Worm (Caenorhabditis elegans) whole organism, L4 larva: ENCODE measurements around the gene C06A1.7.

Experiments
- F10B5.3 ChIP-seq: sonication (generic microtip); optimal IDR thresholded peaks from 2 replicates; lab custom pipeline; 2016; ENCODE audit warnings: mild to moderate bottlenecking, missing genetic modification characterization, missing compliant biosample characterization
- F37D6.2 ChIP-seq: sonication (generic microtip); optimal IDR thresholded peaks from 2 replicates; lab custom pipeline; 2016; ENCODE audit warnings: mild to moderate bottlenecking, missing genetic modification characterization, missing compliant biosample characterization
- T20F7.1 ChIP-seq: fragments of 200-800 bp; sonication (Bioruptor generic); optimal IDR thresholded peaks from 2 replicates; lab custom pipeline; 2018; ENCODE audit warnings: mild to moderate bottlenecking, missing genetic modification characterization, missing compliant biosample characterization
- Y105C5A.15 ChIP-seq: fragments of 200-800 bp; sonication (Bioruptor generic); IDR thresholded peaks from 2 replicates; pipeline ENCODE4 v1.3.6; 2022; ENCODE audit warnings: missing genetic modification characterization, missing compliant biosample characterization
- Y75B8A.6 ChIP-seq: fragments of 200-800 bp; sonication (Bioruptor generic); IDR thresholded peaks from 2 replicates; pipeline ENCODE4 v1.3.6; 2022; ENCODE audit warnings: missing genetic modification reagents, missing genetic modification characterization, missing compliant biosample characterization
- aha-1 ChIP-seq: fragments of 150-350 bp; peaks from one replicate; lab custom pipeline; 2014; ENCODE audit warnings: missing biosample characterization, missing genetic modification characterization
- aly-2 ChIP-seq: sonication (generic microtip); optimal IDR thresholded peaks from 2 replicates; lab custom pipeline; 2018; ENCODE audit warnings: missing biosample characterization, missing genetic modification characterization
- ceh-28 ChIP-seq: fragments of 150-350 bp; optimal IDR thresholded peaks from 2 replicates; lab custom pipeline; 2014; ENCODE audit warnings: missing biosample characterization, missing genetic modification reagents, missing genetic modification characterization
- ceh-32 ChIP-seq: sonication (generic microtip); optimal IDR thresholded peaks from 2 replicates; lab custom pipeline; 2016; ENCODE audit warnings: mild to moderate bottlenecking, missing genetic modification characterization, missing compliant biosample characterization; ENCODE audit not compliant: poor library complexity
- ceh-44 ChIP-seq: fragments of 200-800 bp; sonication (Bioruptor generic); IDR thresholded peaks from 2 replicates; pipeline ENCODE4 v1.3.6; 2022; ENCODE audit warnings: missing genetic modification reagents, missing genetic modification characterization, missing compliant biosample characterization
- ceh-62 ChIP-seq: sonication (generic microtip); optimal IDR thresholded peaks from 2 replicates; lab custom pipeline; 2017; ENCODE audit warnings: missing biosample characterization, missing genetic modification characterization
- daf-16 ChIP-seq, 3 experiments: sonication (generic microtip); optimal IDR thresholded peaks; 2 replicates each; lab custom pipeline; 2016 to 2017; ENCODE audit warnings: missing genetic modification characterization in 3 of 3, missing genetic modification reagents in 3 of 3, mild to moderate bottlenecking in 2 of 3, missing compliant biosample characterization in 2 of 3, missing biosample characterization in 1 of 3, moderate library complexity in 1 of 3
- daf-19 ChIP-seq: fragments of 200-800 bp; sonication (Bioruptor generic); conservative IDR thresholded peaks from 2 replicates; pipeline ENCODE4 v1.3.6; 2022; ENCODE audit warnings: missing genetic modification characterization, missing compliant biosample characterization
- dmd-6 ChIP-seq: fragments of 200-800 bp; sonication (Bioruptor generic); IDR thresholded peaks from 2 replicates; pipeline ENCODE4 v1.3.6; 2022; ENCODE audit warnings: missing genetic modification reagents, missing genetic modification characterization, missing compliant biosample characterization
- dve-1 ChIP-seq: sonication (generic microtip); optimal IDR thresholded peaks from 2 replicates; lab custom pipeline; 2017; ENCODE audit warnings: antibody characterized with exemption, mild to moderate bottlenecking, missing genetic modification characterization, missing compliant biosample characterization; ENCODE audit not compliant: insufficient read depth
- fkh-10 ChIP-seq: fragments of 150-350 bp; optimal IDR thresholded peaks from 2 replicates; lab custom pipeline; 2014; ENCODE audit warnings: missing biosample characterization, missing genetic modification reagents, missing genetic modification characterization
- fos-1 ChIP-seq: fragments of 150-350 bp; optimal IDR thresholded peaks from 2 replicates; lab custom pipeline; 2014; ENCODE audit warnings: missing biosample characterization, missing genetic modification characterization
- hif-1 ChIP-seq, 2 experiments: sonication (generic microtip); optimal IDR thresholded peaks; 2 replicates each; lab custom pipeline; 2016 to 2017; ENCODE audit warnings: missing compliant biosample characterization in 2 of 2, missing genetic modification characterization in 2 of 2, missing genetic modification reagents in 2 of 2, missing genotype in 2 of 2, mild to moderate bottlenecking in 1 of 2
- hlh-11 ChIP-seq: fragments of 200-800 bp; sonication (Bioruptor generic); optimal IDR thresholded peaks from 2 replicates; lab custom pipeline; 2018; ENCODE audit warnings: mild to moderate bottlenecking, missing genetic modification characterization, missing compliant biosample characterization
- hlh-30 ChIP-seq: sonication (generic microtip); optimal IDR thresholded peaks from 2 replicates; lab custom pipeline; 2017; ENCODE audit warnings: antibody characterized with exemption, mild to moderate bottlenecking, missing genetic modification characterization, missing compliant biosample characterization; ENCODE audit not compliant: insufficient read depth
- hmg-1.1 ChIP-seq: fragments of 200-800 bp; sonication (Bioruptor generic); IDR thresholded peaks from 2 replicates; pipeline ENCODE4 v1.3.6; 2022; ENCODE audit warnings: missing genetic modification reagents, missing genetic modification characterization, missing compliant biosample characterization
- jun-1 ChIP-seq: fragments of 150-350 bp; optimal IDR thresholded peaks from 2 replicates; lab custom pipeline; 2014; ENCODE audit warnings: missing biosample characterization, missing genetic modification reagents, missing genetic modification characterization
- lin-1 ChIP-seq: fragments of 200-800 bp; sonication (Bioruptor generic); IDR thresholded peaks from 2 replicates; pipeline ENCODE4 v1.3.6; 2022; ENCODE audit warnings: missing genetic modification reagents, missing genetic modification characterization, missing compliant biosample characterization
- lin-29 ChIP-seq: fragments of 200-800 bp; sonication (Bioruptor generic); IDR thresholded peaks from 2 replicates; pipeline ENCODE4 v1.3.6; 2022; ENCODE audit warnings: missing genetic modification reagents, missing genetic modification characterization, missing compliant biosample characterization
- lin-39 ChIP-seq: fragments of 150-350 bp; optimal IDR thresholded peaks from 2 replicates; lab custom pipeline; 2014; ENCODE audit warnings: missing biosample characterization, missing genetic modification reagents, missing genetic modification characterization
- madf-5 ChIP-seq, 2 experiments: fragments of 200-800 bp; sonication (Bioruptor generic); IDR thresholded peaks; 2 replicates each; pipeline ENCODE4 v1.3.6; 2022; ENCODE audit warnings: missing compliant biosample characterization in 2 of 2, missing genetic modification characterization in 2 of 2
- mdt-29 ChIP-seq: fragments of 200-800 bp; sonication (Bioruptor generic); IDR thresholded peaks from 2 replicates; pipeline ENCODE4 v1.3.6; 2022; ENCODE audit warnings: missing genetic modification reagents, missing genetic modification characterization, missing compliant biosample characterization
- mxl-3 ChIP-seq: fragments of 200-800 bp; sonication (Bioruptor generic); optimal IDR thresholded peaks from 2 replicates; lab custom pipeline; 2018; ENCODE audit warnings: mild to moderate bottlenecking, missing genetic modification characterization, missing compliant biosample characterization
- nhr-11 ChIP-seq: fragments of 150-350 bp; optimal IDR thresholded peaks from 2 replicates; lab custom pipeline; 2014; ENCODE audit warnings: missing biosample characterization, missing genetic modification characterization
- nhr-111 ChIP-seq: fragments of 200-800 bp; sonication (Bioruptor generic); optimal IDR thresholded peaks from 2 replicates; lab custom pipeline; 2018; ENCODE audit warnings: mild to moderate bottlenecking, missing genetic modification characterization, missing compliant biosample characterization
- nhr-41 ChIP-seq: fragments of 200-800 bp; sonication (Bioruptor generic); IDR thresholded peaks from 2 replicates; pipeline ENCODE4 v1.3.6; 2022; ENCODE audit warnings: missing genetic modification reagents, missing genetic modification characterization, missing compliant biosample characterization
- nhr-48 ChIP-seq: sonication (generic microtip); optimal IDR thresholded peaks from 2 replicates; lab custom pipeline; 2016; ENCODE audit warnings: mild to moderate bottlenecking, missing genetic modification characterization, missing compliant biosample characterization
- nhr-6 ChIP-seq: fragments of 150-350 bp; optimal IDR thresholded peaks from 2 replicates; lab custom pipeline; 2014; ENCODE audit warnings: missing biosample characterization, missing genetic modification characterization
- pha-4 ChIP-seq, 2 experiments: fragments of 150-350 bp in 1 of 2; fragments of 200-800 bp in 1 of 2; sonication (Bioruptor generic) in 1 of 2; IDR thresholded peaks in 1 of 2; optimal IDR thresholded peaks in 1 of 2; 2 replicates each; pipeline versions ENCODE4 v1.3.6 to Lab custom; 2014 to 2022; ENCODE audit warnings: missing genetic modification characterization in 2 of 2, missing genetic modification reagents in 2 of 2, missing biosample characterization in 1 of 2, missing compliant biosample characterization in 1 of 2
- php-3 ChIP-seq: fragments of 200-800 bp; sonication (Bioruptor generic); IDR thresholded peaks from 2 replicates; pipeline ENCODE4 v1.3.6; 2022; ENCODE audit warnings: missing genetic modification reagents, missing genetic modification characterization, missing compliant biosample characterization
- rbr-2 ChIP-seq: sonication (generic microtip); optimal IDR thresholded peaks from 2 replicates; lab custom pipeline; 2016; ENCODE audit warnings: missing genotype, missing genetic modification characterization, missing compliant biosample characterization
- saeg-2 ChIP-seq: fragments of 200-800 bp; sonication (Bioruptor generic); IDR thresholded peaks from 2 replicates; pipeline ENCODE4 v1.3.6; 2022; ENCODE audit warnings: missing genetic modification reagents, missing genetic modification characterization, missing compliant biosample characterization
- set-16 ChIP-seq: fragments of 200-800 bp; sonication (Bioruptor generic); IDR thresholded peaks from 2 replicates; pipeline ENCODE4 v1.3.6; 2022; ENCODE audit warnings: missing genetic modification reagents, missing genetic modification characterization, missing compliant biosample characterization
- tag-97 ChIP-seq: fragments of 200-800 bp; sonication (Bioruptor generic); IDR thresholded peaks from 2 replicates; pipeline ENCODE4 v1.3.6; 2022; ENCODE audit warnings: missing genetic modification characterization, missing compliant biosample characterization
- zag-1 ChIP-seq: fragments of 150-350 bp; optimal IDR thresholded peaks from 2 replicates; lab custom pipeline; 2014; ENCODE audit warnings: missing biosample characterization, missing genetic modification characterization

C06A1.7 gene

ce11 chrII:10563368-10563767 is 1.3 kb upstream of the C06A1.7 start, which contains the start of gene cdc-48.1 (continued):
- TF ChIP-seq mdt-29 (peak; percentile 98), aha-1 (tag; lab: Kevin White, UChicago) (peak; percentile 100), dve-1 (peak; percentile 100), fkh-10 (GFP tag; lab: Kevin White, UChicago) (peak; percentile 100), daf-19 (peak; percentile 98), Y75B8A.6 (peak; percentile 99), Y105C5A.15 (GFP tag; lab: Robert Waterston, UW) (peak; percentile 93), dmd-6 (GFP tag; lab: Robert Waterston, UW) (peak; percentile 100)
- TF ChIP-seq, all 104 proteins: peak for 103

DNA sequence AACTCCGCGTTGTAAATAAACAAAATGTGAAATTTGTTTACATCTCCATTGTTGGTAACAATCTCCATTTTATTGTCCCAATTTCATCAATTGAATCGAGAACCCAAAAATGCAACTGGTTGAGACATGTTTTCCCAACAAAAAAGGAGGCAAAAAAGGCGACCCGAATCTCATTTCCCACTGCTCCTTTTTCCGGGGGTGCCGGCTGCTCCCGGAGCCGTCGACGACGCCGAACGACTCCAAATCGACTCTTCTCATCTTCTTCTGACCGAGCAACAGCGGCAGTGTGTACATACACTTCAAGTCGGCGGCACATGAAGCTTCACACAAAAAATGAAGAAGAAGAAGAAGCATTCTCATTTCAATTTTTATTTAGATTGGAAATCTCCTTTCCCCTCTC is 1.8 kb downstream of the C06A1.7 start:
- TF ChIP-seq aha-1 (tag; lab: Kevin White, UChicago) (peak; percentile 77), set-16 (GFP tag; lab: Robert Waterston, UW) (peak; percentile 53; the same call in 1 of the 2 replicates), tag-97 (no peak)

DNA sequence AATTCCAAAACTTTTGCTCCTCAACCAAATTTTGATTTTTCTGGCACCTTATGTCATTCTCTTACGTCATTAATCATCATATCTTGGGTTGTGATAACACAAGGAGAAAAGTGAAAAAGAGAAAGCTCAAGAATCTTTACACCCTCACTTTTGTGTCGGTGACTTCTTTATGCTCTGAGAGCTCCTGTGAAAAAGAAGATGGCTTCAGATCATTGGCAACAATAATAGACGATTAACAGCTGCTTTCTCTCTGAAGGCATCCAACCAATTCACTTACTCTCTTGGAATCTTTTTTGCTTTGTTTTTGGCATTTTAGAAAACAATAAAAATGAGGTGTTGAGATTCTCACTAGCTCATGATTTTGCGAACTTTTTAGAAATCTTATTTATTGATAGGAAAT is 4.8 kb downstream of the C06A1.7 start:
- no peak for TF ChIP-seq hlh-30 (tag; lab: Kevin White, UChicago)
- TF ChIP-seq hmg-1.1 (GFP tag; lab: Robert Waterston, UW), result no peak
- TF ChIP-seq ceh-32, result no peak
- no peak for TF ChIP-seq nhr-48 (tag; lab: Kevin White, UChicago)
- no peak for TF ChIP-seq jun-1 (tag; lab: Kevin White, UChicago)
- no peak for TF ChIP-seq rbr-2 (tag; lab: Kevin White, UChicago)
- no peak for TF ChIP-seq saeg-2 (GFP tag; lab: Robert Waterston, UW)
- no peak for TF ChIP-seq lin-39 (tag; lab: Kevin White, UChicago)
- TF ChIP-seq nhr-41 (GFP tag; lab: Robert Waterston, UW), result no peak
- no peak for TF ChIP-seq ceh-62 (tag; lab: Kevin White, UChicago)
- no peak for TF ChIP-seq F37D6.2 (tag; lab: Kevin White, UChicago)
- TF ChIP-seq F10B5.3 (tag; lab: Kevin White, UChicago), result no peak
- TF ChIP-seq lin-1 (GFP tag; lab: Robert Waterston, UW), result no peak
- TF ChIP-seq daf-16 (GFP tag; optimal IDR thresholded peaks at IDR 0.05; lab: Kevin White, UChicago), result peak in 1 of 2 experiments; percentile 54
- TF ChIP-seq daf-16 (tag; optimal IDR thresholded peaks at IDR 0.05; lab: Kevin White, UChicago), result no peak
- TF ChIP-seq hlh-11 (tag; lab: Kevin White, UChicago), result no peak
- peak; percentile 75 for TF ChIP-seq nhr-11 (tag; lab: Kevin White, UChicago)
- TF ChIP-seq ceh-44 (GFP tag; lab: Robert Waterston, UW), result no peak

DNA sequence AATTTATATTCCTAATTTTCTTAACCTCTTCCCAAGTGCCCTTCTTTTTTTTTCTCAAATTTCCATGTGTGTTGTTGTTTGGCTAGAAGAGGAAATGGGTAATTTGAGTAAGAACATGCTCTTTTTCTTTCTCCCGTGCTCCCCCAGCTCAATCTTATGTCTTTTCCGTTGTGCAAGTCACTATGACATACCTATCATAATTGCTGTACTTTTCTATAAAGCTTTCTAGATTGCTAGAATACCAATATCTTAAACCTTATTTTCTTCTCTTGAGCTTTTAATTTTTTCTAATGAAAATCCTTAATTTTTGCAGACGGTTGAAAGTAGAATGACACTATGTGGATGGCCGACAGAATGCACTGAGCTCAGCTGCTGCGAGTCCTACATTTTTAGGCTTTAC is 5.6 kb downstream of the C06A1.7 start, which contains the start of gene txt-13:
txt-13 (plus strand) TSS at position 301 of the 400 bp plus-strand sequence.
- TF ChIP-seq nhr-111 (no peak), nhr-11 (tag; lab: Kevin White, UChicago) (no peak), ceh-32 (no peak), tag-97 (no peak), zag-1 (tag; lab: Kevin White, UChicago) (no peak), fos-1 (tag; lab: Kevin White, UChicago) (no peak), hif-1 (tag; optimal IDR thresholded peaks at IDR 0.05; lab: Kevin White, UChicago) (no peak), saeg-2 (GFP tag; lab: Robert Waterston, UW) (no peak), lin-29 (GFP tag; lab: Robert Waterston, UW) (no peak)

DNA sequence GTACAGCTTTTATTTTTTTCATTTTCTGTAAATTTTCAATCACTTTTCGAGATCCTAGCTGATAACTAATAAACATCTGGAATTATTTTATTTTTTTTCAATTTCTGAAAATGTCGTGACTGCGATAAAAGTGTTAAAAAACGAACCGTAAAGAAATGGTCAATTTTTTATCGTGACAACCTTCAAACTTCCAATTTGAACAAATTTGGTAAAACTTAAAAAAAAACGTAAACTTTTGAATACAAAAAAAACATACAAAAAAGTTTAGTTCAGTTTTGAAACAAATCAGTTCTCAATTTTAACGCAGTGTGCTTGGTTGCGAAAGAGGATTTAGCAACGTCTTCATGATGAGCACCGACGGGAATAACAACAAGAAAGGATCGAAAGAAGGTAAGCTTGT is 7.3 kb downstream of the C06A1.7 start, which contains the start of gene C06A1.3:
C06A1.3 (plus strand) TSS at position 301 of the 400 bp plus-strand sequence.
- TF ChIP-seq mxl-3 (no peak), hlh-30 (tag; lab: Kevin White, UChicago) (no peak), php-3 (no peak), madf-5 (GFP tag; IDR thresholded peaks at IDR 0.05; lab: Robert Waterston, UW) (no peak), T20F7.1 (GFP tag; lab: Kevin White, UChicago) (no peak), nhr-6 (tag; lab: Kevin White, UChicago) (no peak), ceh-44 (GFP tag; lab: Robert Waterston, UW) (no peak), aly-2 (no peak), ceh-28 (tag; lab: Kevin White, UChicago) (no peak), pha-4 (GFP tag; IDR thresholded peaks at IDR 0.05; lab: Robert Waterston, UW) (no peak), pha-4 (tag; optimal IDR thresholded peaks at IDR 0.05; lab: Kevin White, UChicago) (no peak), fkh-10 (GFP tag; lab: Kevin White, UChicago) (no peak), lin-39 (tag; lab: Kevin White, UChicago) (no peak)
